Fruit fly (Drosophila melanogaster) whole organism, embryonic: ENCODE results near the gene Upf2.

Source experiments
- Bdp1 ChIP-seq: fragments of 200-800 bp; sonication (Bioruptor generic); optimal IDR thresholded peaks from 3 replicates; lab custom pipeline; 2016; ENCODE audit warnings: missing biosample characterization, missing genetic modification characterization
- CG10209 ChIP-seq: fragments of 200-800 bp; sonication (Bioruptor generic); optimal IDR thresholded peaks from 3 replicates; lab custom pipeline; 2017; ENCODE audit warnings: missing biosample characterization, mild to moderate bottlenecking, missing genetic modification characterization, missing genetic modification reagents
- CG10274 ChIP-seq: fragments of 200-800 bp; sonication (Bioruptor generic); optimal IDR thresholded peaks from 3 replicates; lab custom pipeline; 2017; ENCODE audit warnings: missing biosample characterization, mild to moderate bottlenecking, missing genetic modification characterization
- CG10431 ChIP-seq: fragments of 200-800 bp; sonication (Bioruptor generic); optimal IDR thresholded peaks from 3 replicates; lab custom pipeline; 2018; ENCODE audit warnings: missing biosample characterization, mild to moderate bottlenecking, missing genetic modification characterization
- CG11398 ChIP-seq: fragments of 200-800 bp; sonication (Bioruptor generic); optimal IDR thresholded peaks from 2 replicates; lab custom pipeline; 2016; ENCODE audit warnings: missing biosample characterization, missing genetic modification characterization
- CG11560 ChIP-seq: fragments of 200-800 bp; sonication (Bioruptor generic); IDR thresholded peaks from 3 replicates; pipeline ENCODE4 v1.3.6; 2022; ENCODE audit warnings: missing biosample characterization, missing genetic modification characterization
- CG12155 ChIP-seq: fragments of 200-800 bp; sonication (Bioruptor generic); optimal IDR thresholded peaks from 3 replicates; lab custom pipeline; 2016; ENCODE audit warnings: missing biosample characterization, missing genetic modification characterization
- CG14667 ChIP-seq: fragments of 200-800 bp; sonication (Bioruptor generic); IDR thresholded peaks from 2 replicates; pipeline ENCODE4 v1.3.6; 2022; ENCODE audit warnings: missing biosample characterization, missing genetic modification characterization
- CG15011 ChIP-seq: fragments of 200-800 bp; sonication (Bioruptor generic); optimal IDR thresholded peaks from 3 replicates; lab custom pipeline; 2018; ENCODE audit warnings: missing biosample characterization, mild to moderate bottlenecking, missing genetic modification characterization
- CG15601 ChIP-seq: fragments of 200-800 bp; sonication (Bioruptor generic); optimal IDR thresholded peaks from 3 replicates; lab custom pipeline; 2019; ENCODE audit warnings: missing biosample characterization, mild to moderate bottlenecking, missing genetic modification characterization, moderate library complexity
- CG16779 ChIP-seq: fragments of 200-800 bp; sonication (Bioruptor generic); IDR thresholded peaks from 2 replicates; pipeline ENCODE4 v1.3.6; 2022; ENCODE audit warnings: missing biosample characterization, missing genetic modification characterization
- CG17186 ChIP-seq: fragments of 200-800 bp; sonication (Bioruptor generic); optimal IDR thresholded peaks from 3 replicates; lab custom pipeline; 2017; ENCODE audit warnings: missing biosample characterization, missing genetic modification reagents, missing genetic modification characterization
- CG17359 ChIP-seq: fragments of 200-800 bp; sonication (Bioruptor generic); optimal IDR thresholded peaks from 3 replicates; lab custom pipeline; 2018; ENCODE audit warnings: missing biosample characterization, mild to moderate bottlenecking, missing genetic modification characterization, moderate library complexity
- CG17361 ChIP-seq: fragments of 200-800 bp; sonication (Bioruptor generic); IDR thresholded peaks from 3 replicates; pipeline ENCODE4 v1.3.6; 2022; ENCODE audit warnings: missing biosample characterization, missing genetic modification characterization
- CG18011 ChIP-seq: fragments of 200-800 bp; sonication (Bioruptor generic); optimal IDR thresholded peaks from 2 replicates; lab custom pipeline; 2017; ENCODE audit warnings: missing biosample characterization, missing genetic modification characterization, mild to moderate bottlenecking, moderate library complexity, missing genotype
- CG2712 ChIP-seq: fragments of 200-800 bp; optimal IDR thresholded peaks from 3 replicates; lab custom pipeline; 2019; ENCODE audit warnings: missing biosample characterization, mild to moderate bottlenecking, missing genetic modification characterization, moderate library complexity
- CG2889 ChIP-seq: fragments of 200-800 bp; sonication (Bioruptor generic); IDR thresholded peaks from 3 replicates; pipeline ENCODE4 v1.3.6; 2022; ENCODE audit warnings: missing biosample characterization, missing genetic modification characterization
- CG4360 ChIP-seq: fragments of 200-800 bp; sonication (Bioruptor generic); IDR thresholded peaks from 2 replicates; pipeline ENCODE4 v1.3.6; 2022; ENCODE audit warnings: missing biosample characterization, missing genetic modification characterization
- CG43689 ChIP-seq: fragments of 200-800 bp; sonication (Bioruptor generic); IDR thresholded peaks from 2 replicates; pipeline ENCODE4 v1.3.6; 2022; ENCODE audit warnings: missing biosample characterization, missing genetic modification characterization
- CG4617 ChIP-seq: fragments of 200-800 bp; sonication (Bioruptor generic); optimal IDR thresholded peaks from 3 replicates; lab custom pipeline; 2016; ENCODE audit warnings: missing biosample characterization, missing genetic modification characterization, borderline replicate concordance
- CG6654 ChIP-seq: fragments of 200-800 bp; sonication (Bioruptor generic); optimal IDR thresholded peaks from 2 replicates; lab custom pipeline; 2017; ENCODE audit warnings: missing biosample characterization, mild to moderate bottlenecking, missing genetic modification characterization
- CG6765 ChIP-seq: fragments of 200-800 bp; sonication (Bioruptor generic); optimal IDR thresholded peaks from 3 replicates; lab custom pipeline; 2017; ENCODE audit warnings: missing biosample characterization, mild to moderate bottlenecking, missing genetic modification characterization
- CG7357 ChIP-seq: fragments of 200-800 bp; sonication (Bioruptor generic); IDR thresholded peaks from 3 replicates; pipeline ENCODE4 v1.3.6; 2022; ENCODE audit warnings: missing biosample characterization, missing genetic modification characterization
- CG8281 ChIP-seq: fragments of 200-800 bp; sonication (Bioruptor generic); optimal IDR thresholded peaks from 2 replicates; lab custom pipeline; 2018; ENCODE audit warnings: missing biosample characterization, mild to moderate bottlenecking, missing genetic modification characterization, moderate library complexity
- Dip2 ChIP-seq: fragments of 200-800 bp; sonication (Bioruptor generic); IDR thresholded peaks from 2 replicates; pipeline ENCODE4 v1.3.6; 2022; ENCODE audit warnings: missing biosample characterization, missing genetic modification characterization
- Fer2 ChIP-seq: fragments of 200-800 bp; sonication (Bioruptor generic); optimal IDR thresholded peaks from 2 replicates; lab custom pipeline; 2018; ENCODE audit warnings: missing biosample characterization, mild to moderate bottlenecking, missing genetic modification characterization, moderate library complexity
- Hey ChIP-seq: fragments of 200-800 bp; sonication (Bioruptor generic); optimal IDR thresholded peaks from 3 replicates; lab custom pipeline; 2018; ENCODE audit warnings: missing biosample characterization, mild to moderate bottlenecking, missing genetic modification characterization
- HmgD ChIP-seq: fragments of 200-800 bp; sonication (Bioruptor generic); optimal IDR thresholded peaks from 3 replicates; lab custom pipeline; 2016; ENCODE audit warnings: missing biosample characterization, missing genetic modification characterization
- Mrtf ChIP-seq: fragments of 200-800 bp; sonication (Bioruptor generic); IDR thresholded peaks from 3 replicates; pipeline ENCODE4 v1.3.6; 2022; ENCODE audit warnings: missing biosample characterization, missing genetic modification characterization
- Poxn ChIP-seq: fragments of 200-800 bp; sonication (Bioruptor generic); IDR thresholded peaks from 2 replicates; pipeline ENCODE4 v1.3.6; 2022; ENCODE audit warnings: missing biosample characterization, missing genetic modification characterization
- Sox102F ChIP-seq: fragments of 200-800 bp; sonication (Bioruptor generic); optimal IDR thresholded peaks from 2 replicates; lab custom pipeline; 2018; ENCODE audit warnings: missing biosample characterization, mild to moderate bottlenecking, missing genetic modification characterization, moderate library complexity
- ac ChIP-seq: fragments of 200-800 bp; sonication (Bioruptor generic); optimal IDR thresholded peaks from 3 replicates; lab custom pipeline; 2017; ENCODE audit warnings: missing biosample characterization, mild to moderate bottlenecking, missing genetic modification characterization
- bab2 ChIP-seq: fragments of 200-800 bp; sonication (Bioruptor generic); optimal IDR thresholded peaks from 2 replicates; lab custom pipeline; 2016; ENCODE audit warnings: missing biosample characterization, missing genetic modification characterization
- bowl ChIP-seq: fragments of 200-800 bp; sonication (Bioruptor generic); IDR thresholded peaks from 2 replicates; pipeline ENCODE4 v1.3.6; 2022; ENCODE audit warnings: missing biosample characterization, missing genetic modification characterization
- br ChIP-seq: fragments of >200 bp; optimal IDR thresholded peaks from 2 replicates; lab custom pipeline; 2017
- chm ChIP-seq: fragments of 200-800 bp; sonication (Bioruptor generic); IDR thresholded peaks from 2 replicates; pipeline ENCODE4 v1.3.6; 2022; ENCODE audit warnings: missing biosample characterization, missing genetic modification characterization
- ci ChIP-seq: fragments of 200-800 bp; sonication (Bioruptor generic); IDR thresholded peaks from 3 replicates; pipeline ENCODE4 v1.3.6; 2022; ENCODE audit warnings: missing biosample characterization, missing genetic modification characterization
- eve ChIP-seq, 2 experiments: fragments of >200 bp; optimal IDR thresholded peaks; 2 replicates each; lab custom pipeline; 2017; ENCODE audit warnings: missing biosample characterization in 2 of 2, missing genetic modification characterization in 2 of 2
- hth ChIP-seq: fragments of >200 bp; optimal IDR thresholded peaks from 2 replicates; lab custom pipeline; 2017; ENCODE audit warnings: inconsistent platforms
- jumu ChIP-seq: fragments of 200-800 bp; sonication (Bioruptor generic); optimal IDR thresholded peaks from 3 replicates; lab custom pipeline; 2016; ENCODE audit warnings: missing biosample characterization, missing genetic modification characterization
- luna ChIP-seq: fragments of 200-800 bp; sonication (Bioruptor generic); optimal IDR thresholded peaks from 2 replicates; lab custom pipeline; 2016; ENCODE audit warnings: missing biosample characterization, missing genetic modification characterization
- nom ChIP-seq: fragments of 200-800 bp; sonication (Bioruptor generic); optimal IDR thresholded peaks from 2 replicates; lab custom pipeline; 2017; ENCODE audit warnings: missing biosample characterization, missing genetic modification characterization, mild to moderate bottlenecking, moderate library complexity, missing genetic modification reagents
- oc ChIP-seq: fragments of 200-800 bp; sonication (Bioruptor generic); optimal IDR thresholded peaks from 2 replicates; lab custom pipeline; 2018; ENCODE audit warnings: missing biosample characterization, mild to moderate bottlenecking, missing genetic modification characterization, moderate library complexity
- otp ChIP-seq: fragments of 200-800 bp; sonication (Bioruptor generic); IDR thresholded peaks from 3 replicates; pipeline ENCODE4, ENCODE4 v1.3.6; 2022; ENCODE audit warnings: missing biosample characterization, missing genetic modification characterization
- peb ChIP-seq: fragments of 200-800 bp; sonication (Bioruptor generic); IDR thresholded peaks from 2 replicates; pipeline ENCODE4 v1.3.6; 2022; ENCODE audit warnings: missing biosample characterization, missing genetic modification characterization
- prd ChIP-seq, 3 experiments: fragments of >200 bp in 2 of 3; fragments of 200-800 bp in 1 of 3; sonication (Bioruptor generic) in 1 of 3; optimal IDR thresholded peaks in 2 of 3; IDR thresholded peaks in 1 of 3; 2 replicates in 2 of 3; 3 replicates in 1 of 3; pipeline versions ENCODE4 v1.3.6 to Lab custom; 2017 to 2022; ENCODE audit warnings: missing biosample characterization in 1 of 3, missing genetic modification characterization in 1 of 3
- pros ChIP-seq: fragments of 200-800 bp; sonication (Bioruptor generic); optimal IDR thresholded peaks from 3 replicates; lab custom pipeline; 2019; ENCODE audit warnings: missing biosample characterization, mild to moderate bottlenecking, missing genetic modification characterization, moderate library complexity
- repo ChIP-seq: fragments of 200-800 bp; sonication (Bioruptor generic); optimal IDR thresholded peaks from 2 replicates; lab custom pipeline; 2016; ENCODE audit warnings: missing biosample characterization, missing genetic modification characterization
- rib ChIP-seq: fragments of 200-800 bp; sonication (Bioruptor generic); IDR thresholded peaks from 2 replicates; pipeline ENCODE4 v1.3.6; 2022; ENCODE audit warnings: missing biosample characterization, missing genetic modification characterization
- schlank ChIP-seq: fragments of 200-800 bp; sonication (Bioruptor generic); optimal IDR thresholded peaks from 2 replicates; lab custom pipeline; 2018; ENCODE audit warnings: missing biosample characterization, mild to moderate bottlenecking, missing genetic modification characterization
- unpg ChIP-seq: fragments of 200-800 bp; sonication (Bioruptor generic); optimal IDR thresholded peaks from 3 replicates; lab custom pipeline; 2018; ENCODE audit warnings: missing biosample characterization, mild to moderate bottlenecking, missing genetic modification characterization, moderate library complexity

The Upf2 gene

dm6 chrX:8057299-8057730 lies 18.0 kb downstream of the Upf2 start (continued):
- TF ChIP-seq ac (GFP tag; lab: Kevin White, UChicago) (no peak), unpg (peak; percentile 52), bab2 (peak; percentile 66), peb (GFP tag; lab: Robert Waterston, UW) (no peak), CG10274 (GFP tag; lab: Kevin White, UChicago) (peak; percentile 63), jumu (peak; percentile 82), nom (no peak), CG4617 (peak; percentile 29), hth (lab: Kevin White, UChicago) (no peak), luna (GFP tag; lab: Kevin White, UChicago) (no peak), CG15601 (tag; lab: Kevin White, UChicago) (peak; percentile 43), ci (peak; percentile 41; the same call in 1 of the 3 replicates), Fer2 (tag; lab: Kevin White, UChicago) (peak; percentile 49), CG2712 (peak; percentile 78), CG10431 (no peak), Mrtf (GFP tag; lab: Robert Waterston, UW) (no peak), bowl (GFP tag; lab: Robert Waterston, UW) (no peak), CG14667 (GFP tag; lab: Robert Waterston, UW) (peak; percentile 32), oc (tag; lab: Kevin White, UChicago) (no peak), CG11398 (peak; percentile 45), chm (peak; percentile 43; the same call in 1 of the 2 replicates), CG8281 (tag; lab: Kevin White, UChicago) (peak; percentile 53), CG11560 (tag; lab: Robert Waterston, UW) (peak; percentile 57; the same call in 1 of the 3 replicates), CG6765 (GFP tag; lab: Kevin White, UChicago) (peak; percentile 25), repo (peak; percentile 71), Sox102F (peak; percentile 67), Poxn (GFP tag; lab: Robert Waterston, UW) (no peak), CG18011 (GFP tag; lab: Kevin White, UChicago) (peak; percentile 45), br (lab: Kevin White, UChicago) (no peak), schlank (tag; lab: Kevin White, UChicago) (peak; percentile 6), CG17186 (peak; percentile 4), CG4360 (GFP tag; lab: Robert Waterston, UW) (no peak), Dip2 (GFP tag; lab: Robert Waterston, UW) (no peak), prd (optimal IDR thresholded peaks at IDR 0.05; lab: Kevin White, UChicago) (no peak), prd (GFP tag; IDR thresholded peaks at IDR 0.05; lab: Robert Waterston, UW) (peak; percentile 72), CG12155 (peak; percentile 60), pros (GFP tag; lab: Kevin White, UChicago) (no peak), CG43689 (GFP tag; lab: Robert Waterston, UW) (no peak), CG6654 (peak; percentile 77), CG15011 (GFP tag; lab: Kevin White, UChicago) (peak; percentile 70), CG2889 (GFP tag; lab: Robert Waterston, UW) (0 out of 3 replicates have a peak, but pooled peaks have one; percentile 57), CG17359 (tag; lab: Kevin White, UChicago) (peak; percentile 64), rib (GFP tag; lab: Robert Waterston, UW) (no peak), otp (GFP tag; lab: Robert Waterston, UW) (no peak), eve (GFP tag; optimal IDR thresholded peaks at IDR 0.05; lab: Kevin White, UChicago) (peak in 1 of 2 experiments; percentile 85), HmgD (GFP tag; lab: Kevin White, UChicago) (peak; percentile 59), CG17361 (GFP tag; lab: Robert Waterston, UW) (peak; percentile 92), Hey (tag; lab: Kevin White, UChicago) (no peak), CG7357 (peak; percentile 57; the same call in 1 of the 3 replicates), Bdp1 (GFP tag; lab: Kevin White, UChicago) (peak; percentile 48), CG10209 (GFP tag; lab: Kevin White, UChicago) (peak; percentile 82), CG16779 (GFP tag; lab: Robert Waterston, UW) (no peak)
